Worm (Caenorhabditis elegans) whole organism, L4/young adult: ENCODE results near the gene T21B4.15.

Experiments
- W03F9.2 ChIP-seq: fragments of 150-350 bp; optimal IDR thresholded peaks from 2 replicates; lab custom pipeline; 2014; ENCODE audit warnings: missing biosample characterization, missing genetic modification characterization
- dao-5 ChIP-seq: sonication (generic microtip); optimal IDR thresholded peaks from 2 replicates; lab custom pipeline; 2016; ENCODE audit warnings: missing genotype, missing genetic modification characterization, moderate library complexity, missing compliant biosample characterization
- him-1 ChIP-seq: sonication (generic microtip); optimal IDR thresholded peaks from 2 replicates; lab custom pipeline; 2016; ENCODE audit warnings: missing genotype, missing genetic modification reagents, missing genetic modification characterization, missing compliant biosample characterization

T21B4.15 gene

DNA sequence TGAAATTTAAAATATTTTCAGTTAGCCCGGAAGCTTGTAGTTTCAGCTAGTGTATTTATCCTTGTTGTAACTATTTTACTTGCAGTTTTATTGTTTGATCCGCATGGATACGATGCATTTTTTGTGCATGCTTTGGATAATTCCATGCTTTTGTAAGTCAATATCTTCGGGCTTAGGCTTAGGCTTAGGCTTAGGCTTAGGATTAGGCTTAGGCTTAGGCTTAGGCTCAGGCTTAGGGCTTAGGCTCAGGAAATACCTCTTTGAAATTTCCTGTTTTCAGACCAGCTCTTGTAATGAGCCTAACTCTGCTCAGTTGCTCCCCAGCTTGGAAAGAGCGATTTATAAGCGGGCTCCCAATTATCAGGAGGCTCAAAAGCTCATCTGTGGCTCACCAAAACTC is 23.0 kb upstream of the T21B4.15 start, which contains the start of gene srg-16:
TSS of gene srg-16 (plus strand) at position 87 of the 400 bp plus-strand sequence.
- no peak for TF ChIP-seq dao-5 (tag; lab: Kevin White, UChicago)
- no peak for TF ChIP-seq W03F9.2 (tag; lab: Kevin White, UChicago)
- TF ChIP-seq him-1 = no peak

DNA sequence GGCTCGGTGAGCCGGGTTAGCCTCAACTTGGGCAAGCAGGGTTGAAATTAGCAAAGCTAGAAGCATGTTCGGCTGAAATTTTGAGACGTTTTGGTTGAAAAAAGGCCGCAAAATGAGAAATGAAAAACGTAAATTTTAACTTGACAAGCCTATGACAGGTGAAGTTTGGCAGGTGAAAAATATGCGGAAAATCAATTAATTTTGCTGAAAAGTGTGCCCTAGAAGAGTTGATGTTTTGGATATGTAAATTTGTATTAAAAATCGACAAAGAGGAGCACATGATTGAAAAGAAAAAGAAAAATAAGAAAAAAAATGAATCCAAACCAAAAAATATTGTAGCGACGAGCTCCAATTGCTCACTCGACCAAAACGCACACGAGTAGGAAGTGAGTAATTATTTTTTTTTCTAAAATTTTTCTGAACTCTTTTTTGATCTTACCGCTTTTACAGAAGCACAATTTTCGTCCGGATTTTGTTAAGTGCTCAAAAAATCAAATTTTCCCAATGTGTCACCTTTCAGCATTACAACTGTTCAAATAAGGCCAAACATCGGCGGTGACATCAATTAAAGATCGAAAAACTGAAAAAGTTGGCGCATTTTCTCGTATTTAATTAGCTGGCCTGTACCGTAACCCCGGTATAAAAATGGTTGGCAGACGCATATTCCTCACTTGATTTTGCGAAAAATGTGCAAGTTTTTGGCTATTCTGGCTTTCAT is 18.7 kb upstream of the T21B4.15 start, which contains the start of the genes F15A4.5 and phat-8:
TSS of gene F15A4.5 (minus strand) at position 101 of the 718 bp plus-strand sequence.
TSS of gene phat-8 (plus strand) at position 668 of the 718 bp plus-strand sequence.
- TF ChIP-seq dao-5 (tag; lab: Kevin White, UChicago) (no peak), W03F9.2 (tag; lab: Kevin White, UChicago) (no peak), him-1 (no peak)

DNA sequence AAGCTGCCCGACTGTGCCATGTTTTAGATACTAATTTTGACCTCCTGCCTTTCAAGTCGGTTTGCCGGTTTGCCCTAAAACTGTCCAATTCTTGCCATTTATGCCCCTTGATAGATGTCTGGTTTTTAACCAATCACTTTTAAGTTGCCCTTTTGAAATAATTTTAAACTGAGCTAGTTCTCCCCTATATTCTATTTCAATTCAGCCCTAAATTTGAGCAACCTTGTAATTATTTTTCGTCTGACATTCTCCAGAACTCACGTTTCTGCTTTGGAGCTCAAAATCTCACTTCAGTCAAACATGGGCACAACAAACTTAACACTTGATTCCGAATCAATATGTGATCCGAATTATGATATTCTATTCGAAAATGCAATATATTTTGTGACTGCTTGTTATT is 16.6 kb upstream of the T21B4.15 start, which contains the start of gene srg-17:
TSS of gene srg-17 (plus strand) at position 301 of the 400 bp plus-strand sequence.
- TF ChIP-seq him-1 (no peak), W03F9.2 (tag; lab: Kevin White, UChicago) (no peak), dao-5 (tag; lab: Kevin White, UChicago) (no peak)

DNA sequence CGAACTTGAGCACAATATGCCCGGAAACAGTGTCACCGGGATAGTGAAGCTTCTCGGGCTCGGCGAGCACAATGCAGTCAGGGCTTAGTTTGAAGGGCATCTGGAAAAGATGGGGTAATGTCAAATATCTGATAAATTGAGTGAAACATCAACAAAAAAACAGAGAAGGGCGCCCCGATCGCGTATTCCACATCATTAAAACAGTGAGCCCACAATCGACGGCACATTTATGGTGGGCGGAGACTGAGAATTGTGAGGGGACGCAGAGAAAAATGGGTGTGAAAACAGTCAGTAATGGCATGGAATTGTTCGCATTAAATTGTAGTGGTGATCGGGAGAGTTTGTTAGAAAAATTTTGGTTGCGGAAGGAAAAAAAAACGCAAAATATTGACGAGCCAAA is 9.2 kb upstream of the T21B4.15 start, which contains the start of gene arrd-9:
TSS of gene arrd-9 (minus strand) at position 101 of the 400 bp plus-strand sequence.
- no peak for TF ChIP-seq dao-5 (tag; lab: Kevin White, UChicago)
- TF ChIP-seq him-1 = no peak
- no peak for TF ChIP-seq W03F9.2 (tag; lab: Kevin White, UChicago)

DNA sequence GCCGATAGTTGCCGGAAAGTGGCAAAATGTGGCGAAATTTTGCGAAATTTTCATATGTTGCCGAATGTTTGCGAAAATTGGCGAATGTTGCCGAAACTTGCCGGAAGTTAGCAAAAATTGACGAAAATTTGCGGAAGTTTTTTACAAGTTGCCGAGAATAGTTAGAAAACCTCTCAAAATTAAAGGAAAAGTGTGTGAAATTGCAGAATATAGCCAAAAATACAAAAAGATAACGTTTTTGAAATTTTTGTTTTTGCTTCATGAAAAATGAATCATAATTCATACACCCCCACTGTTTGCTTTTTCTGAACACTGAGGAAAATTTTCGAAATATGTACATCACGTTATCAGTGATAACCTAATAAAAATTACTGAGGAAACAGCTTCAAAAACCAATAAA is 8.4 kb upstream of the T21B4.15 start:
- TF ChIP-seq him-1 = no peak
- no peak for TF ChIP-seq W03F9.2 (tag; lab: Kevin White, UChicago)
- TF ChIP-seq dao-5 (tag; lab: Kevin White, UChicago) = no peak

DNA sequence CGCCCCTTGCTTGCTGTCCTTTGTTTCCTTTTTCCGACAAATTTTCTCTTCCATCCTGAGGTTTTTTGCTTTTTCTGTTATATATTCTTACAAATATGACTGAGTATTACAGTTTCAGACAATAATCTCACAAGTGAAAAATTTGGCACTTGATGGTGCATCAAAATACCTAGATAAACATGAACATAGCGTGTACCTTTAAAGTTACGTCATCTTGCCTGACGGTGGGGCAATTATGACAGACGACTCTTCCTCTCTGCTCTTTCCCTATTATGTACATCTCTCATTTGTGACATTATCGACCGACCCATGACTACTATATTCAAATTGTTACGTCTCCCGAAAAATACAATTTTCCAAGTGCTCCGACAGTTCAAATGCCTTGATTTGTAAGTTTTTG is 7.4 kb upstream of the T21B4.15 start, which contains the start of gene fbxb-102:
TSS of gene fbxb-102 (plus strand) at position 301 of the 400 bp plus-strand sequence.
- TF ChIP-seq him-1 (no peak), dao-5 (tag; lab: Kevin White, UChicago) (no peak), W03F9.2 (tag; lab: Kevin White, UChicago) (no peak)

DNA sequence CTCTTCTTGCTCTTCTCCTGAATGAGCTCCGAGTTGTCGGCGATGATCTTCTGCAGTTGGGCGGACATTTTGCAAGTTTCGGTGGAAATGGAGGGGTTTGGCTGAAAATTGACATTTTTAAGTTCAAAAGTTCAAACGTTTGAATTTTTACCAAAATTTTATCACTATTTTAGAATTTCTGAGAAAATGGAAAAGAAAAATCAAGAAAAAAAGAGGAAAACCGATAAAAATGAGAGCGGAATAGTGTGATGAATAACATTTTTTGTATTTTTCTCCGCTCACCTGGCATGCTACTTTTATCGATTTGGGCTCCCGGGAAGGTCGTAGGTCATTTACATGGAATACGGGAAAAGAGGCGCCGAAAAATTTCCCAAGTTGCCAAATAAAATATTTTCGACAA is 4.9 kb upstream of the T21B4.15 start, which contains the start of gene F15A4.10:
TSS of gene F15A4.10 (minus strand) at position 101 of the 400 bp plus-strand sequence.
- TF ChIP-seq him-1 (no peak), W03F9.2 (tag; lab: Kevin White, UChicago) (no peak), dao-5 (tag; lab: Kevin White, UChicago) (no peak)

DNA sequence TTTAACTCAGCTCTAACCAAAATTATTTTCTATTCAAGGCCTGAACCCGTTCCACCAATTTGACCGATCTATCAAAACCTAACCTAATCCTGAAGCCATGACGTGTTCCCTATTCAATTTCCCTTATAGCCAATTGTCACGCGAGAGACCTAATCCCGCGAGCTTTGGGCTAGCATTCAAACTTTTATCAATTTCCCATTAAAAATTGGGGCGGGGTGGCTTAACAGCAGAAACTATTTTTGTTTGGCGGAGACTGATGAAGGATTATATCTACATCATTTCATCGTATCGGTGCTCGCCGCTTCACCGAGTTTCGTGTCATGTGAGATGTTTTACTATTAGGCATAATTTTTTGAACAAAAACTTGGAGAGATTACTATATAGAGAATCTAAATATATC is 1.2 kb upstream of the T21B4.15 start:
- no peak for TF ChIP-seq W03F9.2 (tag; lab: Kevin White, UChicago)
- TF ChIP-seq dao-5 (tag; lab: Kevin White, UChicago) = no peak

DNA sequence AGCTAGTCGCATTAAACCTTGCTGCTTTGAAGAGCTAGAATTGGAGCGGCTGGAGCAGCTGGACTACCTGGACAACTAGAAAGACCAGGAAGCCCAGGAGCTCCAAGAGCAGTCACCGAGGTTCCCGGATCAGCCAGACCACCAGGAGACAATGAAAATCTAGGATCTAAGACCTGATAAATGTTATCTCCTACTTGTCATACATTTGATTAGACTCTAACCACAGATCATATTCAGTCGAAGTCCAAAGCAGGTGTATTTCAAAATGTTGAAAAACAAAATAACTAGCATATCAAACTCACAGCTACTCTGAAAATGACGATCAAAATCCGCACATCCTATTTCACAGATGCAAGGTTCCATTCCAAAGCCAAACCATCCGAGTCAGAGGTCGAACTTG is 1.9 kb downstream of the T21B4.15 start, which contains the start of gene srz-6:
TSS of gene srz-6 (plus strand) at position 301 of the 400 bp plus-strand sequence.
- TF ChIP-seq him-1 (no peak), W03F9.2 (tag; lab: Kevin White, UChicago) (no peak), dao-5 (tag; lab: Kevin White, UChicago) (no peak)

DNA sequence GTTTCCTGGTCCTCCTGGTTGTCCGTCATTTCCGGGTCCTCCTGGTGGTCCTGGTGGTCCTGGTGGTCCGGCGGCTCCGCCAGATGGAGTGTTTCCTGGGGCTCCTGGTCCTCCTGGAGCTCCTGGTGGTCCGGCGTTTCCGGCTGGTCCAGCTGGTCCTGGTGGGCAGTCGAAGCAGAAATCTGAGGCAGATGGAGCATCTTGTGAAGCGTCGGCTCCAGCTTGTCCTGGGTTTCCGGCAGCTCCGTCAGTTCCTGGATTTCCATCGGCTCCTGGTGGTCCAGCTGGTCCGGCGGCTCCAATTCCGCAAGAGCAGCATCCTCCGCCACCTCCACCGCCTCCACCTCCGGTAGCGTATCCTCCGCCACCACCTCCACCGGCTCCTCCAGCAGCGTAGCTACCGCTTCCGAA is 4.1 kb downstream of the T21B4.15 start:
- no peak for TF ChIP-seq him-1
- no peak for TF ChIP-seq W03F9.2 (tag; lab: Kevin White, UChicago)
- no peak for TF ChIP-seq dao-5 (tag; lab: Kevin White, UChicago)

DNA sequence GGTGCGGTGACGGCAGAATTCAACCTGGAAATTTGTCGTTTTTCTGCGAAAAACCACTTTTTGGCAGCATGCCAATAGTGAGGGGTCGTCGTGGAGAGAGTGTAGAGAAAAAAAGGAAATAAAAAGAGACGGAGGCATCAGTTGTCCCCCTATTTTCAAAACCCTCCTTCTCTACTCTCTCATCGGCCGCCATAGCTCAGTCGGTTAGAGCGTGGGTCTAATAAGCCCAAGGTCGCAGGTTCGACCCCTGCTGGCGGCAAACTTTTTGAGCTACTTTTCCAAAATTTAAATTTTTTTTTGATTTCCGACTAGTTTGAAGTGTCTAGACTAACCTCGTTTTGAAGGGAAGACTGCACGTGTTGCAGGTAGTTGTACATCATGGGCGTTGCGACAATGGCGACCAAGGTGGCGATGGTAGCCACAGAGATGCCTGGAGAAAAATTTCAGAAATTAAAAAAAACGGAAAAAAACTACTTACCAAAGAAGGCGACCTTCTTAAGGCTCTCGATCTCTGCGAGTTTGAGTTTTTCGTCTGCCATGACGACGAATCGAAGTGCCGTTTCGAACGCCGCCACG is 4.6 kb downstream of the T21B4.15 start, which contains the start of gene col-85:
TSS of gene col-85 (minus strand) at position 540 of the 576 bp plus-strand sequence.
- TF ChIP-seq W03F9.2 (tag; lab: Kevin White, UChicago) (peak; percentile 51), dao-5 (tag; lab: Kevin White, UChicago) (peak; percentile 85), him-1 (peak; percentile 68)

DNA sequence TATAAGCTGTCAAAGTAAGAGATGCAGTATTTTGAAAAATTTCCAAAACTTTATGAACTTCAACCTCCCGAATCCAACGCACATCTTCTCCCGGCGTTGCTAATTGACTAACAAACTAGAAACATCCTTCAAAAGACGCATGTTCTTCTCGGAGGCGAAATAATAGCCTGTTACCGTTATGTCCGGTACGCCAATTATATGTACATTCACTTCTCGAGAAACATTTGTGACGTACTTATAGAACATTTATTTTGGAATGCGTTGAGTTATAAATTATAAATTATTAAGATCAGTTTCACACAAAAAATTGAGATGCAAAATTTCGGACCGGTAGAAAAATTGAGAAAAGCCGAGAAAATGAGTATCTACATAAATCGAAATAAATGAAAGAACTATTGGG is 7.0 kb downstream of the T21B4.15 start, which contains the start of gene T21B4.3:
TSS of gene T21B4.3 (minus strand) at position 101 of the 400 bp plus-strand sequence.
- TF ChIP-seq him-1 = no peak
- no peak for TF ChIP-seq W03F9.2 (tag; lab: Kevin White, UChicago)
- no peak for TF ChIP-seq dao-5 (tag; lab: Kevin White, UChicago)

DNA sequence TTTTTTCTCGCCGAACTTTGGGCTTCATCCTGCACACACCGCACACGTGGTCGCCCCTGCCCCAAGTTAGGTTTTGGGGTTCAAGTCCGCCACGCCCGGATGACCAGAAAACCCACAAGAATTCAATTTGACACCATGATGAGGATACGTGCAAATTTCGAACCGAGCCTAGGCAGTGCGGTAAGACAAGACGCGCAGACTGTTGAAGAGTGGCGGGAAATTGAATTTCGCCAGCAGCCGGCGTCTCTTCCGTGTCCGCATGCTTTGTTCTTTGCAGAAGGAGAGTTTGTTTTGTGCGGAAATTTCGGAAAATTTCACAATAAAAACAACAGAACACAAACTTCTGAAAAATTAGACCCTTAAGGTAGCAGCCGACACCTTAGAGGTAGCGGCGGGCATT is 10.0 kb downstream of the T21B4.15 start:
- no peak for TF ChIP-seq him-1
- TF ChIP-seq dao-5 (tag; lab: Kevin White, UChicago) = no peak
- no peak for TF ChIP-seq W03F9.2 (tag; lab: Kevin White, UChicago)

DNA sequence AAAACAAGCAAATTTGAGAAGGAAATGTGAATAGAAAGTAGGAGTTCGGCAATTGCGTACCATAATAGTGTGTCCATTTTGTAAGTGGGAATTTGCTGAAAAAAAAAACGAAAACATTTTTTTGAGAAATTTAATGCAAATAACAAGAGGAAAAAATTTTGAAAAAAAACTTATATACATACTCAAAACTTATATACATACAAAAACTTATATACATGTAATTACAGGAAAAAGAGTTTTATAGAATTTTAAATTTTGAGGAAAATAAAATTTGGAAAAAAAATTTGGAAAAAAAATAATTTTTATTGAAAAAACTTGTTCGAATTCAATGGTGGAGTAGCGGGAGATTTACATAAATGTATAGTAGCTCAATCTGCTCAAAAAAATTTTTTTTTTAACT is 12.8 kb downstream of the T21B4.15 start, which contains the start of gene ador-1:
TSS of gene ador-1 (minus strand) at position 101 of the 400 bp plus-strand sequence.
- TF ChIP-seq him-1 = no peak
- no peak for TF ChIP-seq dao-5 (tag; lab: Kevin White, UChicago)
- no peak for TF ChIP-seq W03F9.2 (tag; lab: Kevin White, UChicago)
